Fruit fly (Drosophila melanogaster): ENCODE data around the gene lectin-21Ca.

DNA sequence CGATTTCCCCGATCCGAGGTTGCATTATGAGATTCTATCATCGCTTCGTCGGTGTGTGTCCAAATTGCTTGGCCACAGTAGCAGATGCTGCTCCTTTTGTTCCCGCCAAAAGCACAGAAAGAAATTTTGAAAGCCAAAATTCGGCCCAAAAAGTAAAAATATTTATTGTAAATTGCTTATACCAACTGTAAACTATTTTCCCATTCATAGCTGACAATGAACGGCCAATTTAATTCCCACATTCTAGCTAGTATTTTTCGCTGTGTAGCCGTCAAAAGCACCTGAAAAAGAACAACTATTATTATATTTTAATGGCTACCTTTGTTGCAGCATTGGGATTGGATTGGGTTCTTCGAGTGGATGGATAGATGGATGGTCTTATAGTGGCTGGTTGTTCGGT, 12.1 kb downstream of the lectin-21Ca start:
- no peak for TF ChIP-seq usp (GFP tag; optimal IDR thresholded peaks at IDR 0.05)
- no peak for TF ChIP-seq EcR (GFP tag; optimal IDR thresholded peaks at IDR 0.05)
- no peak for TF ChIP-seq CG8478 (optimal IDR thresholded peaks at IDR 0.05)
- TF ChIP-seq pan (optimal IDR thresholded peaks at IDR 0.05) = no peak
- no peak for TF ChIP-seq psq (optimal IDR thresholded peaks at IDR 0.05)
- TF ChIP-seq Dll (optimal IDR thresholded peaks at IDR 0.05) = no peak
